Worm (Caenorhabditis elegans) whole organism, late embryonic: Measurements from ENCODE around the gene F28H6.6.

ENCODE experiments used
- C08G9.2 ChIP-seq: sonication (generic microtip); optimal IDR thresholded peaks from 2 replicates; lab custom pipeline; 2016; ENCODE audit warnings: mild to moderate bottlenecking, missing genetic modification characterization, moderate library complexity, missing compliant biosample characterization
- C38D4.7 ChIP-seq: fragments of 200-800 bp; sonication (Bioruptor generic); optimal IDR thresholded peaks from 2 replicates; lab custom pipeline; 2018; ENCODE audit warnings: mild to moderate bottlenecking, missing genetic modification characterization, moderate library complexity, missing compliant biosample characterization
- ahr-1 ChIP-seq: sonication (generic microtip); optimal IDR thresholded peaks from 2 replicates; lab custom pipeline; 2016; ENCODE audit warnings: missing genetic modification characterization, missing compliant biosample characterization
- ama-1 ChIP-seq: fragments of 150-350 bp; optimal IDR thresholded peaks from 2 replicates; lab custom pipeline; 2014
- ceh-14 ChIP-seq: sonication (generic microtip); optimal IDR thresholded peaks from 2 replicates; lab custom pipeline; 2016; ENCODE audit warnings: missing genotype, missing genetic modification characterization, missing compliant biosample characterization
- ceh-19 ChIP-seq: fragments of 200-800 bp; sonication (Bioruptor generic); optimal IDR thresholded peaks from 2 replicates; lab custom pipeline; 2018; ENCODE audit warnings: mild to moderate bottlenecking, missing genetic modification characterization, missing compliant biosample characterization
- ceh-24 ChIP-seq: sonication (generic microtip); optimal IDR thresholded peaks from 2 replicates; lab custom pipeline; 2016; ENCODE audit warnings: mild to moderate bottlenecking, missing genetic modification characterization, missing compliant biosample characterization
- ceh-31 ChIP-seq: sonication (generic microtip); optimal IDR thresholded peaks from 2 replicates; lab custom pipeline; 2016; ENCODE audit warnings: missing genetic modification characterization, missing compliant biosample characterization
- ceh-34 ChIP-seq: sonication (generic microtip); optimal IDR thresholded peaks from 2 replicates; lab custom pipeline; 2016; ENCODE audit warnings: mild to moderate bottlenecking, missing genetic modification characterization, missing compliant biosample characterization
- ceh-9 ChIP-seq: sonication (generic microtip); optimal IDR thresholded peaks from 2 replicates; lab custom pipeline; 2016; ENCODE audit warnings: mild to moderate bottlenecking, missing genetic modification characterization, inconsistent platforms, missing compliant biosample characterization
- dve-1 ChIP-seq: sonication (generic microtip); optimal IDR thresholded peaks from 2 replicates; lab custom pipeline; 2017; ENCODE audit warnings: antibody characterized with exemption, mild to moderate bottlenecking, missing genetic modification characterization, missing compliant biosample characterization
- elt-2 ChIP-seq: sonication (generic microtip); optimal IDR thresholded peaks from 2 replicates; lab custom pipeline; 2016; ENCODE audit warnings: missing genetic modification reagents, missing genetic modification characterization, missing compliant biosample characterization
- ets-4 ChIP-seq: sonication (generic microtip); optimal IDR thresholded peaks from 2 replicates; lab custom pipeline; 2016; ENCODE audit warnings: missing genetic modification characterization, missing compliant biosample characterization
- hlh-13 ChIP-seq: fragments of 200-800 bp; sonication (Bioruptor generic); optimal IDR thresholded peaks from 2 replicates; lab custom pipeline; 2018; ENCODE audit warnings: mild to moderate bottlenecking, missing genetic modification characterization, missing compliant biosample characterization
- hlh-30 ChIP-seq: sonication (generic microtip); optimal IDR thresholded peaks from 2 replicates; lab custom pipeline; 2017; ENCODE audit warnings: antibody characterized with exemption, missing genetic modification characterization, missing compliant biosample characterization; ENCODE audit not compliant: insufficient read depth
- mec-3 ChIP-seq: sonication (generic microtip); optimal IDR thresholded peaks from 2 replicates; lab custom pipeline; 2016; ENCODE audit warnings: borderline replicate concordance, missing genetic modification characterization, missing compliant biosample characterization
- nfya-1 ChIP-seq: sonication (generic microtip); optimal IDR thresholded peaks from 2 replicates; lab custom pipeline; 2017; ENCODE audit warnings: missing genetic modification characterization, mild to moderate bottlenecking, missing compliant biosample characterization, antibody characterized with exemption, moderate library complexity
- nhr-232 ChIP-seq: sonication (generic microtip); optimal IDR thresholded peaks from 2 replicates; lab custom pipeline; 2016; ENCODE audit warnings: missing genetic modification characterization, missing compliant biosample characterization
- pha-2 ChIP-seq: sonication (generic microtip); optimal IDR thresholded peaks from 2 replicates; lab custom pipeline; 2017; ENCODE audit warnings: mild to moderate bottlenecking, missing genetic modification characterization, missing compliant biosample characterization
- pha-4 ChIP-seq: fragments of 150-350 bp; optimal IDR thresholded peaks from 2 replicates; lab custom pipeline; 2018; ENCODE audit warnings: missing biosample characterization, missing genetic modification reagents, missing genetic modification characterization
- ref-2 ChIP-seq: sonication (generic microtip); optimal IDR thresholded peaks from 2 replicates; lab custom pipeline; 2016; ENCODE audit warnings: missing genetic modification characterization, missing compliant biosample characterization
- sox-4 ChIP-seq: sonication (generic microtip); optimal IDR thresholded peaks from 2 replicates; lab custom pipeline; 2017; ENCODE audit warnings: mild to moderate bottlenecking, missing genetic modification characterization, inconsistent platforms, missing compliant biosample characterization
- tbx-2 ChIP-seq: sonication (generic microtip); optimal IDR thresholded peaks from 2 replicates; lab custom pipeline; 2016; ENCODE audit warnings: missing genetic modification characterization, missing compliant biosample characterization
- unc-3 ChIP-seq, 2 experiments: fragments of 200-800 bp in 1 of 2; sonication (Bioruptor generic) in 1 of 2; sonication (generic microtip) in 1 of 2; conservative IDR thresholded peaks in 1 of 2; optimal IDR thresholded peaks in 1 of 2; 2 replicates each; pipeline versions ENCODE4 v1.3.6 to Lab custom; 2016 to 2022; ENCODE audit warnings: missing compliant biosample characterization in 2 of 2, missing genetic modification characterization in 2 of 2, missing genetic modification reagents in 1 of 2
- ztf-16 ChIP-seq: sonication (generic microtip); optimal IDR thresholded peaks from 2 replicates; lab custom pipeline; 2017; ENCODE audit warnings: missing genetic modification characterization, missing compliant biosample characterization

The F28H6.6 gene

DNA sequence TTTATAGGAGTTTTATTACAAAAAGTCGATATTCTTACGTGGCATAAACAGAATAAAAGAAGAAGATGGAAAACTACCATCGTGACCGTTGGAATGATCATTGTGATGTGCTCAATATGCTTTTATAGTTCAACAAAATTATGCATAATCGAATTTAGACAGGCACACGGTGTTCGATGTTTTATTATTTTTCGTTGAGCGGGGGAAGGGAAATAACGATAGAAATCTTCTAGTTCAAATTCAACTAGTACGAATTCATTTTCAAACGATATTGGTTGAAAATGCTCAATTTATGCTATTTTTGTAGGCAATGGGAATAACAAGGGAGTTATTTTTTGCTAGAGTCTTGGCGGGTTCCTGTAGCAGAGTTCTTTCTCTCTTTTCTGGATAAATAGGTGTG is 47.1 kb downstream of the F28H6.6 start, which contains the start of gene C33G3.5:
TSS of gene C33G3.5 (minus strand) at position 101 of the 400 bp plus-strand sequence.
- TF ChIP-seq sox-4 (tag; lab: Kevin White, UChicago) (no peak), ceh-14 (no peak), nfya-1 (no peak), C38D4.7 (GFP tag; lab: Kevin White, UChicago) (no peak), elt-2 (tag; lab: Kevin White, UChicago) (no peak), tbx-2 (tag; lab: Kevin White, UChicago) (no peak), ceh-24 (no peak), ztf-16 (tag; lab: Kevin White, UChicago) (no peak), ceh-34 (tag; lab: Kevin White, UChicago) (no peak), ceh-9 (tag; lab: Kevin White, UChicago) (no peak), unc-3 (GFP tag; conservative IDR thresholded peaks at IDR 0.05; lab: Robert Waterston, UW) (no peak), unc-3 (tag; optimal IDR thresholded peaks at IDR 0.05; lab: Kevin White, UChicago) (no peak), dve-1 (no peak)

DNA sequence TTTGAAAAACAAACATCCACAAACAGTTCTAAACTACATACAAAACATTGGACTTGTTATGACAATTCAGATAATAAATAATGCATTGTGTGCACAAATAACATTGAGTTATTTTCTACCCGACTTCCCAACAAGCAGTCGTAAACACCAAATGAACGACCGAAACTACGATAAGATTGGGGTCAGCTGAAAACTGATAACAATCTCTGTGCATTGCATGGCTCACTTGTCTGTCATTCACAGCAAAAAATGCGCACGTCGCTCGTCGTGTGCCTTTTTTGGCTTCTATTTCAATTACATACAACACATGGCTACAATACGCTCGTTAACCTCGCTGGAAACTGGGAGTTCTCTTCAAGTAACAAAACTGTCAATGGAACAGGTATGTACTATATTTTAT is 54.7 kb downstream of the F28H6.6 start, which contains the start of gene C33G3.4:
TSS of gene C33G3.4 (plus strand) at position 213 of the 400 bp plus-strand sequence.
- TF ChIP-seq elt-2 (tag; lab: Kevin White, UChicago) (peak; percentile 86), C08G9.2 (tag; lab: Kevin White, UChicago) (no peak)

DNA sequence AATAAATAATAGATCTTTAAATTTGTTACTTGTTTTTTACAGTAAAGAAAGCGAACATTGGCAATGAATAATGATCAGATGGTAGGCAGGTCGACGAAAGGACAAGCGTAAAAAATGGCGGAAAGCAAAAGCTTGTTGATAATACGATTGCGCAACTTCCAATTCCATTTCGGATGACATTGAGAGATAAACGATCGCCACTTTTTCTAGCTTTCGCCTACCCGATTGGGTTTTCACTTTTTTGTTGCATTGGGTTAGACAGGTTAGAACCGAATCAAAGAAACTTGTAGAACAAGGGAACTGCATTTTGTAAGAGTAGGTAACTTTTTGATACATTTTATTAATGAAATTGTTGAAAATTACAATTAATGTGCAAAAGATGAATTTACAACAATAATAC is 56.2 kb downstream of the F28H6.6 start:
- no peak for TF ChIP-seq pha-4
- TF ChIP-seq mec-3 (tag; lab: Kevin White, UChicago): no peak
- no peak for TF ChIP-seq ets-4 (tag; lab: Kevin White, UChicago)
- TF ChIP-seq nfya-1: no peak
- no peak for TF ChIP-seq hlh-13
- TF ChIP-seq ceh-31 (tag; lab: Kevin White, UChicago): no peak
- TF ChIP-seq hlh-30 (tag; lab: Kevin White, UChicago): no peak
- no peak for TF ChIP-seq C08G9.2 (tag; lab: Kevin White, UChicago)

DNA sequence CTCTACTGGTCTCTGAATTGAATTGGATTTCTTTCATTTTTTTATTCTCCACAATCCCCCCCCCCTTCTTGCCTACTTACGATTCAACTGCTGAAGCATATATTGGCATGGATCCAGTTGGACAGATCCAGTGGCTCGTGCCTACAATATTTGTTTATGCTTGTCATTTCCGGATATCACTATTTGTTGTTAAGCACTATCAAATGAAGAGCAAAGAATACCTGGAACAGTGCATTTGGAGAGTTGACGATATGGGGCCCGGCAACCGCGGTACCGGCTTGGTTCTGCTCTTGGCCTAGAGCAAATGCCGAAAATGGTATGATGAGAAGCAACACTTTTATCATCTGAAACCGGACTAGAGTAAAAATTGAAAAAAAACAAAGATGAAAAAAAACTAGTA is 58.0 kb downstream of the F28H6.6 start, which contains the start of gene lgc-21:
TSS of gene lgc-21 (minus strand) at position 344 of the 400 bp plus-strand sequence.
- TF ChIP-seq ceh-19: no peak
- no peak for TF ChIP-seq ref-2 (tag; lab: Kevin White, UChicago)
- no peak for TF ChIP-seq ama-1
- TF ChIP-seq pha-2: no peak
- no peak for TF ChIP-seq ahr-1 (tag; lab: Kevin White, UChicago)
- TF ChIP-seq nhr-232 (tag; lab: Kevin White, UChicago): no peak
- TF ChIP-seq hlh-13: no peak
- no peak for TF ChIP-seq ztf-16 (tag; lab: Kevin White, UChicago)
